Fruit fly (Drosophila melanogaster) whole organism, embryonic: Measurements from ENCODE around the gene CG7557.
A peak's percentile ranks its signal among the peaks of the same experiment; 100 is the strongest.

Experiments used
- C15 ChIP-seq: fragments of 200-800 bp; sonication (Bioruptor generic); IDR thresholded peaks from 3 replicates; pipeline ENCODE4 v1.3.6; 2022; ENCODE audit warnings: missing biosample characterization, missing genetic modification characterization
- CG10209 ChIP-seq: fragments of 200-800 bp; sonication (Bioruptor generic); optimal IDR thresholded peaks from 3 replicates; lab custom pipeline; 2017; ENCODE audit warnings: missing biosample characterization, mild to moderate bottlenecking, missing genetic modification characterization, missing genetic modification reagents
- CG11504 ChIP-seq: fragments of 200-800 bp; sonication (Bioruptor generic); optimal IDR thresholded peaks from 3 replicates; lab custom pipeline; 2019; ENCODE audit warnings: missing biosample characterization, mild to moderate bottlenecking, missing genetic modification characterization, moderate library complexity
- CG13894 ChIP-seq: fragments of 200-800 bp; sonication (Bioruptor generic); optimal IDR thresholded peaks from 3 replicates; lab custom pipeline; 2018; ENCODE audit warnings: missing biosample characterization, mild to moderate bottlenecking, missing genetic modification characterization, moderate library complexity
- CG17385 ChIP-seq: fragments of 200-800 bp; sonication (Bioruptor generic); optimal IDR thresholded peaks from 3 replicates; lab custom pipeline; 2018; ENCODE audit warnings: missing biosample characterization, mild to moderate bottlenecking, missing genetic modification characterization
- CG18262 ChIP-seq: fragments of 200-800 bp; optimal IDR thresholded peaks from 3 replicates; lab custom pipeline; 2019; ENCODE audit warnings: missing biosample characterization, mild to moderate bottlenecking, missing genetic modification characterization, moderate library complexity
- CG18619 ChIP-seq: fragments of 200-800 bp; sonication (Bioruptor generic); optimal IDR thresholded peaks from 3 replicates; lab custom pipeline; 2017; ENCODE audit warnings: missing biosample characterization, mild to moderate bottlenecking, missing genetic modification characterization
- CG31388 ChIP-seq: fragments of 200-800 bp; sonication (Bioruptor generic); optimal IDR thresholded peaks from 2 replicates; lab custom pipeline; 2016; ENCODE audit warnings: missing biosample characterization, missing genetic modification characterization
- CG32532 ChIP-seq: fragments of 200-800 bp; sonication (Bioruptor generic); IDR thresholded peaks from 2 replicates; pipeline ENCODE4 v1.3.6; 2022; ENCODE audit warnings: missing biosample characterization, missing genetic modification characterization
- CG3407 ChIP-seq: fragments of 200-800 bp; sonication (Bioruptor generic); optimal IDR thresholded peaks from 2 replicates; lab custom pipeline; 2018; ENCODE audit warnings: missing biosample characterization, mild to moderate bottlenecking, missing genetic modification characterization
- CG3847 ChIP-seq: fragments of 200-800 bp; sonication (Bioruptor generic); IDR thresholded peaks from 2 replicates; pipeline ENCODE4 v1.3.6; 2022; ENCODE audit warnings: missing biosample characterization, missing genetic modification characterization
- CG42726 ChIP-seq: fragments of 200-800 bp; sonication (Bioruptor generic); IDR thresholded peaks from 2 replicates; pipeline ENCODE4 v1.3.6; 2022; ENCODE audit warnings: missing biosample characterization, missing genetic modification characterization; ENCODE audit not compliant: partially characterized antibody
- CG4404 ChIP-seq: fragments of 200-800 bp; sonication (Bioruptor generic); IDR thresholded peaks from 2 replicates; pipeline ENCODE4 v1.3.6; 2022; ENCODE audit warnings: missing biosample characterization, missing genetic modification characterization
- CG5180 ChIP-seq: fragments of 200-800 bp; sonication (Bioruptor generic); optimal IDR thresholded peaks from 3 replicates; lab custom pipeline; 2017; ENCODE audit warnings: missing biosample characterization, missing genetic modification characterization, mild to moderate bottlenecking, moderate library complexity, missing genetic modification reagents
- CG5953 ChIP-seq: fragments of 200-800 bp; sonication (Bioruptor generic); IDR thresholded peaks from 2 replicates; pipeline ENCODE4 v1.3.6; 2022; ENCODE audit warnings: missing biosample characterization, missing genetic modification characterization
- CG7839 ChIP-seq: fragments of 200-800 bp; sonication (Bioruptor generic); optimal IDR thresholded peaks from 3 replicates; lab custom pipeline; 2018; ENCODE audit warnings: missing biosample characterization, mild to moderate bottlenecking, missing genetic modification characterization, moderate library complexity
- CG8359 ChIP-seq: fragments of 200-800 bp; sonication (Bioruptor generic); optimal IDR thresholded peaks from 2 replicates; lab custom pipeline; 2017; ENCODE audit warnings: missing biosample characterization, mild to moderate bottlenecking, missing genetic modification characterization, borderline replicate concordance
- D ChIP-seq, 2 experiments: fragments of 200-800 bp in 1 of 2; fragments of >200 bp in 1 of 2; sonication (Bioruptor generic) in 1 of 2; optimal IDR thresholded peaks; 2 replicates in 1 of 2; 3 replicates in 1 of 2; lab custom pipeline; 2017; ENCODE audit warnings: mild to moderate bottlenecking in 1 of 2, missing biosample characterization in 1 of 2, missing genetic modification characterization in 1 of 2, missing genetic modification reagents in 1 of 2
- E2f1 ChIP-seq: fragments of 200-800 bp; sonication (Bioruptor generic); IDR thresholded peaks from 2 replicates; pipeline ENCODE4 v1.3.6; 2022; ENCODE audit warnings: missing biosample characterization, missing genetic modification characterization
- GATAe ChIP-seq: fragments of 200-800 bp; sonication (Bioruptor generic); conservative IDR thresholded peaks from 2 replicates; pipeline ENCODE4 v1.3.6; 2022; ENCODE audit warnings: missing biosample characterization, missing genetic modification characterization
- HLHmδ ChIP-seq: fragments of 200-800 bp; sonication (Bioruptor generic); optimal IDR thresholded peaks from 2 replicates; lab custom pipeline; 2018; ENCODE audit warnings: missing biosample characterization, mild to moderate bottlenecking, missing genetic modification characterization, moderate library complexity
- Med ChIP-seq: fragments of 200-800 bp; sonication (Bioruptor generic); peaks from one replicate; lab custom pipeline; 2016; ENCODE audit warnings: missing biosample characterization, missing genetic modification characterization, mild to moderate bottlenecking, inconsistent platforms, moderate library complexity
- NFAT ChIP-seq: fragments of 200-800 bp; sonication (Bioruptor generic); IDR thresholded peaks from 2 replicates; pipeline ENCODE4 v1.3.6; 2022; ENCODE audit warnings: missing biosample characterization, missing genetic modification characterization
- NK7.1 ChIP-seq: fragments of 200-800 bp; sonication (Bioruptor generic); optimal IDR thresholded peaks from 3 replicates; lab custom pipeline; 2016; ENCODE audit warnings: missing biosample characterization, missing genetic modification characterization
- Sry-δ ChIP-seq: fragments of 200-800 bp; sonication (Bioruptor generic); optimal IDR thresholded peaks from 2 replicates; lab custom pipeline; 2016; ENCODE audit warnings: missing biosample characterization, missing genetic modification characterization
- Trl ChIP-seq, 3 experiments: fragments of >200 bp in 2 of 3; fragments of 200-800 bp in 1 of 3; sonication (Bioruptor generic) in 1 of 3; optimal IDR thresholded peaks; 2 replicates in 1 of 3; 3 replicates in 2 of 3; lab custom pipeline; 2016 to 2017; ENCODE audit warnings: missing biosample characterization in 1 of 3, missing genetic modification characterization in 1 of 3
- Vsx1 ChIP-seq: fragments of 200-800 bp; sonication (Bioruptor generic); optimal IDR thresholded peaks from 2 replicates; lab custom pipeline; 2017; ENCODE audit warnings: missing biosample characterization, mild to moderate bottlenecking, missing genetic modification characterization, missing genetic modification reagents
- amos ChIP-seq: fragments of 200-800 bp; sonication (Bioruptor generic); IDR thresholded peaks from 2 replicates; pipeline ENCODE4 v1.3.6; 2022; ENCODE audit warnings: missing biosample characterization, missing genetic modification characterization; ENCODE audit not compliant: partially characterized antibody
- ara ChIP-seq: fragments of 200-800 bp; sonication (Bioruptor generic); IDR thresholded peaks from 2 replicates; pipeline ENCODE4 v1.3.6; 2022; ENCODE audit warnings: missing biosample characterization, missing genetic modification characterization
- cas ChIP-seq: fragments of 200-800 bp; sonication (Bioruptor generic); IDR thresholded peaks from 2 replicates; pipeline ENCODE4 v1.3.6; 2022; ENCODE audit warnings: missing biosample characterization, missing genetic modification characterization
- fd96Cb ChIP-seq: fragments of 200-800 bp; sonication (Bioruptor generic); optimal IDR thresholded peaks from 2 replicates; lab custom pipeline; 2018; ENCODE audit warnings: missing biosample characterization, mild to moderate bottlenecking, missing genetic modification characterization, moderate library complexity
- lola ChIP-seq, 3 experiments: fragments of >200 bp in 2 of 3; fragments of 200-800 bp in 1 of 3; sonication (Bioruptor generic) in 1 of 3; optimal IDR thresholded peaks; 2 replicates each; lab custom pipeline; 2017 to 2019; ENCODE audit warnings: missing biosample characterization in 3 of 3, missing genetic modification characterization in 3 of 3, mild to moderate bottlenecking in 1 of 3, moderate library complexity in 1 of 3
- mirr ChIP-seq: fragments of 200-800 bp; sonication (Bioruptor generic); optimal IDR thresholded peaks from 3 replicates; lab custom pipeline; 2018; ENCODE audit warnings: missing biosample characterization, mild to moderate bottlenecking, missing genetic modification characterization
- nmo ChIP-seq: fragments of 200-800 bp; sonication (Bioruptor generic); optimal IDR thresholded peaks from 2 replicates; lab custom pipeline; 2018; ENCODE audit warnings: missing biosample characterization, mild to moderate bottlenecking, missing genetic modification characterization, moderate library complexity
- tup ChIP-seq: fragments of 200-800 bp; sonication (Bioruptor generic); optimal IDR thresholded peaks from 2 replicates; lab custom pipeline; 2016; ENCODE audit warnings: missing biosample characterization, mild to moderate bottlenecking, missing genetic modification characterization, moderate library complexity
- twi ChIP-seq: fragments of 200-800 bp; optimal IDR thresholded peaks from 2 replicates; lab custom pipeline; 2019; ENCODE audit warnings: missing biosample characterization, mild to moderate bottlenecking, missing genetic modification characterization, moderate library complexity
- usp ChIP-seq: fragments of >200 bp; optimal IDR thresholded peaks from 2 replicates; lab custom pipeline; 2017; ENCODE audit warnings: missing biosample characterization, missing genetic modification characterization
- vvl ChIP-seq: fragments of 200-800 bp; sonication (Bioruptor generic); IDR thresholded peaks from 2 replicates; pipeline ENCODE4 v1.3.6; 2022; ENCODE audit warnings: missing biosample characterization, missing genetic modification characterization

The CG7557 gene

DNA sequence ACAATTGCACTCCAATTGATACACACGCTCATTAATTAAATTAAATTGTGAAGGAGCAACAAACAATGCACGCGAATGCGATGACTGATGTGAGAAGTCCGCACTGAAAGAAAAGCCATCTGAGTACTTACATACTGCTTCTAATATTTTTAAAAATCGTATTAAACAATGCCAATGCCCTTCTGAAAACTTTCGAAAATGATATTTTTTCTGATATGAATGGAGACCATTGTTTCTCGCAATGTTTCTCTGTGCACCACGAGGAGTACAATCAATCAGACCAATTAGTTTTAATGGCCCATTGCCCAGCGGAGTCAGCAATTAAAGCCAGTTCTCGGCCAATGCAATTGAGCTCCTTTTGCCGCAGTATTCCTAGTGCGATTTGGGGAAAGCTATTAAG is 11.8 kb upstream of the CG7557 start (continued):
- TF ChIP-seq CG4404 (GFP tag; lab: Robert Waterston, UW) (no peak; the same call in 1 of the 2 replicates), CG42726 (no peak), lola (GFP tag; optimal IDR thresholded peaks at IDR 0.05; lab: Kevin White, UChicago) (peak in 1 of 3 experiments; percentile 10), Trl (optimal IDR thresholded peaks at IDR 0.05; lab: Kevin White, UChicago) (no peak), Trl (GFP tag; optimal IDR thresholded peaks at IDR 0.05; lab: Kevin White, UChicago) (no peak), cas (GFP tag; lab: Robert Waterston, UW) (no peak), vvl (peak; percentile 49), CG17385 (GFP tag; lab: Kevin White, UChicago) (no peak), CG32532 (no peak), fd96Cb (no peak), CG13894 (tag; lab: Kevin White, UChicago) (no peak), CG10209 (GFP tag; lab: Kevin White, UChicago) (no peak), CG31388 (GFP tag; lab: Kevin White, UChicago) (no peak), usp (GFP tag; lab: Kevin White, UChicago) (no peak), CG11504 (tag; lab: Kevin White, UChicago) (peak; percentile 24), CG7839 (tag; lab: Kevin White, UChicago) (peak; percentile 12), E2f1 (GFP tag; lab: Robert Waterston, UW) (peak; percentile 8; the same call in 1 of the 2 replicates), CG5180 (GFP tag; lab: Kevin White, UChicago) (no peak), nmo (GFP tag; lab: Kevin White, UChicago) (peak; percentile 16), ara (peak; percentile 45; the same call in 1 of the 2 replicates), HLHmδ (GFP tag; lab: Kevin White, UChicago) (no peak), Sry-δ (GFP tag; lab: Kevin White, UChicago) (no peak), NK7.1 (no peak), Vsx1 (GFP tag; lab: Kevin White, UChicago) (no peak), CG18262 (peak; percentile 22), CG5953 (GFP tag; lab: Robert Waterston, UW) (no peak), CG18619 (GFP tag; lab: Kevin White, UChicago) (no peak), C15 (no peak), CG8359 (no peak), NFAT (GFP tag; lab: Robert Waterston, UW) (no peak)

DNA sequence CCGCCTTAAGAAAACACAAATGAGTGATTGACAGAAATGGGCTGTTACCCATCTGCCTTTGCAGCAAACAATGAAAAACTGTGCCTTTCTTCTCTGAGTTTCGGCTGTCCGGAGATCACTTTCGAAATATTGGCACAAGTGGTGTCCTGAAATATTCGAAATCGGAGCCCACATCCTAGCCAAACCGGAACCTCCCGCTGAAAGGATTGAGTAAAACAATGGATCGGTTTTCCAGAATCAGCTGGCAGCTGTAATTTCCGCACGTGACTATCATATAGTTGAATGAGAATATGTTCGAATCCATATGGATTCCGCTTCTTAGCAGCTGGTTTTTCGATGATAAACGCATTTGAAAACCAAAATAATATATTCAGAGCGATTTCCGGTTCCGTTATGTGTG is 10.8 kb upstream of the CG7557 start:
- TF ChIP-seq amos (no peak), tup (GFP tag; lab: Kevin White, UChicago) (no peak), CG3407 (no peak), Med (GFP tag; lab: Kevin White, UChicago) (peak; percentile 55), D (optimal IDR thresholded peaks at IDR 0.05; lab: Kevin White, UChicago) (peak; percentile 68), D (GFP tag; optimal IDR thresholded peaks at IDR 0.05; lab: Kevin White, UChicago) (no peak), CG13894 (tag; lab: Kevin White, UChicago) (no peak), twi (tag; lab: Kevin White, UChicago) (peak; percentile 72), mirr (GFP tag; lab: Kevin White, UChicago) (no peak)

- no peak for TF ChIP-seq GATAe (GFP tag; lab: Robert Waterston, UW)
- 0 out of 2 replicates have a peak, but pooled peaks have one; percentile 7 for TF ChIP-seq CG3847 (GFP tag; lab: Robert Waterston, UW)
Observed at dm6 chr3L:11435376-11435775, 9.6 kb upstream of the CG7557 start, which contains the start of gene CG6149. Gene CG6149 (minus strand): TSS chr3L:11435476.
